Worm (Caenorhabditis elegans): ENCODE measurements around the gene ZK632.12.
A peak's percentile ranks its signal among the peaks of the same experiment; 100 is the strongest.

Gene ZK632.12

ce11 chrIII:9830502-9830901, at the start of gene ZK632.12:
Gene ZK632.12 (plus strand): TSS chrIII:9830802.
- TF ChIP-seq F16B12.6 (tag; optimal IDR thresholded peaks at IDR 0.05) (no peak), sptf-1 (tag; optimal IDR thresholded peaks at IDR 0.05) (no peak), fkh-10 (GFP tag; optimal IDR thresholded peaks at IDR 0.05) (no peak), nhr-28 (tag; optimal IDR thresholded peaks at IDR 0.05) (no peak), pqm-1 (tag; optimal IDR thresholded peaks at IDR 0.05) (no peak), lin-39 (tag; optimal IDR thresholded peaks at IDR 0.05) (no peak)

ce11 chrIII:9782011-9782436, 48.6 kb upstream of the ZK632.12 start, which contains the start of gene vha-2:
Gene vha-2 (plus strand): TSS chrIII:9782164.
- TF ChIP-seq nhr-71 (tag; optimal IDR thresholded peaks at IDR 0.05) (peak; percentile 32), ceh-8 (GFP tag; optimal IDR thresholded peaks at IDR 0.05) (no peak), isw-1 (GFP tag; IDR thresholded peaks at IDR 0.05) (no peak), unc-130 (tag; optimal IDR thresholded peaks at IDR 0.05) (no peak), nhr-85 (tag) (peak; percentile 80), tlp-1 (tag; optimal IDR thresholded peaks at IDR 0.05) (no peak), nhr-11 (tag; optimal IDR thresholded peaks at IDR 0.05) (no peak), blmp-1 (tag; optimal IDR thresholded peaks at IDR 0.05) (no peak), C34B4.2 (tag; optimal IDR thresholded peaks at IDR 0.05) (no peak), snu-23 (GFP tag; optimal IDR thresholded peaks at IDR 0.05) (no peak), ceh-63 (GFP tag; optimal IDR thresholded peaks at IDR 0.05) (peak; percentile 8), alr-1 (tag; optimal IDR thresholded peaks at IDR 0.05; ENCODE audit: borderline replicate concordance) (peak; percentile 93), aly-2 (tag; optimal IDR thresholded peaks at IDR 0.05) (peak; percentile 60), lin-35 (GFP tag; optimal IDR thresholded peaks at IDR 0.05) (peak in 1 of 2 experiments; percentile 13), grh-1 (GFP tag; IDR thresholded peaks at IDR 0.05) (0 out of 2 replicates have a peak, but pooled peaks have one; percentile 10)

ce11 chrIII:9782483-9783081, 48.0 kb upstream of the ZK632.12 start, which contains the start of gene R10E11.6:
Gene R10E11.6 (plus strand): TSS chrIII:9783006.
- TF ChIP-seq elt-3 (tag; optimal IDR thresholded peaks at IDR 0.05) (no peak), nhr-20 (tag; optimal IDR thresholded peaks at IDR 0.05) (no peak), nhr-84 (tag; optimal IDR thresholded peaks at IDR 0.05) (no peak), elt-2 (tag; optimal IDR thresholded peaks at IDR 0.05) (no peak), tbx-2 (tag; optimal IDR thresholded peaks at IDR 0.05) (no peak), C04F5.9 (tag; optimal IDR thresholded peaks at IDR 0.05) (no peak), unc-130 (tag; optimal IDR thresholded peaks at IDR 0.05) (no peak), efl-1 (optimal IDR thresholded peaks at IDR 0.05) (no peak), efl-1 (GFP tag; optimal IDR thresholded peaks at IDR 0.05 in 1 of 2) (peak in 1 of 2 experiments; percentile 93)

ce11 chrIII:9783133-9783590, 47.4 kb upstream of the ZK632.12 start:
- TF ChIP-seq ztf-4 (tag; optimal IDR thresholded peaks at IDR 0.05) (peak; percentile 43), aly-2 (tag; optimal IDR thresholded peaks at IDR 0.05) (peak; percentile 51), nhr-85 (tag) (peak; percentile 23), fkh-10 (GFP tag; optimal IDR thresholded peaks at IDR 0.05) (no peak), snu-23 (GFP tag; optimal IDR thresholded peaks at IDR 0.05) (peak; percentile 9), nhr-71 (tag; optimal IDR thresholded peaks at IDR 0.05) (peak; percentile 32), hlh-4 (tag; optimal IDR thresholded peaks at IDR 0.05) (no peak), tlp-1 (tag; optimal IDR thresholded peaks at IDR 0.05) (no peak), nhr-12 (tag; optimal IDR thresholded peaks at IDR 0.05) (no peak), sox-4 (tag; optimal IDR thresholded peaks at IDR 0.05) (no peak), elt-2 (tag; optimal IDR thresholded peaks at IDR 0.05) (peak; percentile 19), unc-98 (GFP tag; IDR thresholded peaks at IDR 0.05) (no peak), nhr-28 (tag; optimal IDR thresholded peaks at IDR 0.05) (no peak), mab-9 (GFP tag; IDR thresholded peaks at IDR 0.05) (no peak), nhr-47 (tag; optimal IDR thresholded peaks at IDR 0.05) (peak; percentile 33), fkh-4 (tag; optimal IDR thresholded peaks at IDR 0.05; ENCODE audit: borderline replicate concordance) (no peak), efl-1 (optimal IDR thresholded peaks at IDR 0.05) (peak in 1 of 2 experiments; percentile 7), efl-1 (GFP tag; optimal IDR thresholded peaks at IDR 0.05 in 1 of 2) (no peak), lin-35 (GFP tag; optimal IDR thresholded peaks at IDR 0.05) (peak in 1 of 2 experiments; percentile 4), elt-3 (tag; optimal IDR thresholded peaks at IDR 0.05) (peak in 1 of 6 experiments; percentile 16), ama-1 (optimal IDR thresholded peaks at IDR 0.05) (peak; percentile 33), lin-14 (GFP tag; optimal IDR thresholded peaks at IDR 0.05) (no peak), nhr-90 (tag; optimal IDR thresholded peaks at IDR 0.05; ENCODE audit: poor library complexity) (peak; percentile 36), nhr-19 (GFP tag; conservative IDR thresholded peaks at IDR 0.05) (peak; percentile 37), lsy-2 (tag; optimal IDR thresholded peaks at IDR 0.05) (peak in 1 of 2 experiments; percentile 37), nhr-20 (tag; optimal IDR thresholded peaks at IDR 0.05) (peak; percentile 6), ces-1 (GFP tag; optimal IDR thresholded peaks at IDR 0.05) (no peak), sptf-1 (tag; optimal IDR thresholded peaks at IDR 0.05) (no peak), ceh-90 (tag; optimal IDR thresholded peaks at IDR 0.05) (no peak), nhr-76 (tag; optimal IDR thresholded peaks at IDR 0.05) (no peak)

Measured in whole organism, L1 larva.